Worm (Caenorhabditis elegans): ENCODE results near the gene srh-141.

srh-141 gene

DNA sequence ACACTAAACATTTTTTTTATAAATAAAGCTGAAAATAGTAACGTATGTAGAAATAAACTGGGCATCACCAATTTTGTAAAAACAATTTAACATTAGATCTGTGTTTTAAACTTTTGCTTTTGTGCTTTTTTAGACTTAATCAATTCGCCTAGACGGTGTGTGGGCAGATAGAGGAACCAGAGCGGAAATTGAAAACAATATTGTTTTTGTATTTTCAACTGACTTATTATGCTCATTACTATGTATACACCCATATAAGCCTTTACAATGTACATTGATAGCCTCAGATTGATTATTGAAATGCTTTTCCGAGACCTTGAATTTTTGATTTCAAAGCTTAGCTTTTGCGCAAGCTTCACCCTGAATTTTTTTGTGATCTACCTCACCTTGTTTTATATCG is 13.8 kb upstream of the srh-141 start, which contains the start of gene str-73:
Gene str-73, plus strand, starts transcription at position 301 of the 400 bp plus-strand sequence.
- TF ChIP-seq nhr-23 (tag; optimal IDR thresholded peaks at IDR 0.05) = no peak
- no peak for TF ChIP-seq nhr-28 (tag; optimal IDR thresholded peaks at IDR 0.05)
- TF ChIP-seq nhr-12 (tag; optimal IDR thresholded peaks at IDR 0.05) = no peak
- no peak for TF ChIP-seq lsy-12 (tag; optimal IDR thresholded peaks at IDR 0.05)
- no peak for TF ChIP-seq ztf-11 (tag; optimal IDR thresholded peaks at IDR 0.05)
- no peak for TF ChIP-seq nfya-1 (tag; optimal IDR thresholded peaks at IDR 0.05; ENCODE audit: insufficient read depth)

DNA sequence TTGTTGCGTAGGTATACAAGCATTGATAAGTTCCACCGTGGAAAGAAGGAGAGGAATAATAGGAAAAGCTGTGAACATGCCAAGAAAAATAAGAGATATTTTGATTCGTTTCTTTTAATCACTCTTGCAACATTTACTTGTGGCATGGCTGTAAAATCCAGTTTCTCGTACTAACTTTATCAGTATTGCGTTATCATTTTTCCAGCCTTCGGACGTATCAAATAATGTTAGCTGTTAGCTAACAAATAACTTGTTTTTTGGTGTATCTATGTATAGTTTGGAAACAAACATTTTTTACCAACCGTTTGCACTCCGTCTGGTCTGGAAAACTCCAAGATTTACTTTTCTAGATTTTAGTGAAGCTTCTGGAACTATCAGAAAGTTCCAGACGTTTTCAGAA is 10.3 kb upstream of the srh-141 start, which contains the start of gene clec-234:
Gene clec-234, minus strand, starts transcription at position 101 of the 400 bp plus-strand sequence.
- TF ChIP-seq pha-4 (tag; optimal IDR thresholded peaks at IDR 0.05) = no peak
- no peak for TF ChIP-seq elt-2 (tag; optimal IDR thresholded peaks at IDR 0.05)
- no peak for TF ChIP-seq nhr-12 (tag; optimal IDR thresholded peaks at IDR 0.05)
- TF ChIP-seq snpc-4 (tag; optimal IDR thresholded peaks at IDR 0.05) = no peak
- no peak for TF ChIP-seq mml-1 (tag; optimal IDR thresholded peaks at IDR 0.05)
- no peak for TF ChIP-seq nhr-28 (tag; optimal IDR thresholded peaks at IDR 0.05)
- no peak for TF ChIP-seq nhr-77 (tag; optimal IDR thresholded peaks at IDR 0.05)
- no peak for TF ChIP-seq sea-2 (GFP tag; optimal IDR thresholded peaks at IDR 0.05)
- no peak for TF ChIP-seq ceh-9 (tag; optimal IDR thresholded peaks at IDR 0.05)
- no peak for TF ChIP-seq ztf-11 (tag; optimal IDR thresholded peaks at IDR 0.05)
- TF ChIP-seq unc-62 (GFP tag; optimal IDR thresholded peaks at IDR 0.05) = no peak
- TF ChIP-seq egl-27 (tag; optimal IDR thresholded peaks at IDR 0.05) = no peak
- TF ChIP-seq zag-1 (tag; optimal IDR thresholded peaks at IDR 0.05) = no peak
- TF ChIP-seq nhr-25 (tag; optimal IDR thresholded peaks at IDR 0.05) = no peak

DNA sequence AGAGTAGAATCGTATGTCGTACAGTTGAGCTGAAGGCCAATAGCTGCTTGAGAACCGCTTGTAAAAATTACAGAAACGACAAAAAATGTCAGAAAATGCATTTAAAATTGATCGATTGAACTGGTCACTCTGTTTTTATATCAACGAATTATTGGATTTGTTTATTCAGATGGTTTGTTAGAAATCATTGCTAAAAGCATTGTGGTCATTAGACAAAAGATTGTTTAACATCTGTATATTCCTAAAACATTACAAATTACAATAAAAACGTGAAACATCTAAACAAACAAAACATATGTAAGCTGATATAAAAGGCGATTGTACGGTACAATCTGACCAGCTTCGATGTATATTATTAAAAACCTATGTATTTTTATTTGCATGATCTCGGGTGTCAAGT is 8.2 kb upstream of the srh-141 start, which contains the start of the genes F26D2.13 and F26D2.14:
Gene F26D2.13, minus strand, starts transcription at position 101 of the 400 bp plus-strand sequence.
Gene F26D2.14, plus strand, starts transcription at position 346 of the 400 bp plus-strand sequence.
- TF ChIP-seq nhr-67 (tag; optimal IDR thresholded peaks at IDR 0.05) = no peak
- TF ChIP-seq mml-1 (tag; optimal IDR thresholded peaks at IDR 0.05) = no peak
- no peak for TF ChIP-seq pha-4 (tag; optimal IDR thresholded peaks at IDR 0.05)
- TF ChIP-seq ztf-11 (tag; optimal IDR thresholded peaks at IDR 0.05) = no peak
- TF ChIP-seq fkh-10 (GFP tag; optimal IDR thresholded peaks at IDR 0.05) = no peak
- TF ChIP-seq nhr-23 (tag; optimal IDR thresholded peaks at IDR 0.05) = no peak

DNA sequence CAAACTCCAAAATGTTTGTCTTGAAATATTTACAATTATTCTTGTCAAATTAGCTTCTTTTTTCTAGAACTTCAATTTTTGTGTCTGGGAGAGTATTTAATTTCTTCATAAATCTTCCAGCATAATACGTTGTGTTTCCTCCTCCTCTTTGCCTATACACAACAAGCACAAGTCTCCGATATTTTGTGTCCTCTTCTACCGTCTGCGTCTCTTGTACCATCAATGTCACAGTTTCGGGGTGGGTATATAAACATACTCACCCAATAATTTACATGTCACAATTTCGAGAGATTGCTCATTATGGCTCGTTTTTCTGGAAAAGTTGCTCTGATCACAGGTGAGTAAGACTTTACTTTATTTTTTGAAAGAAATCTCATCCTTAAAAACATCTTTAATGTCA is 6.2 kb upstream of the srh-141 start, which contains the start of gene F26D2.15:
Gene F26D2.15, plus strand, starts transcription at position 301 of the 400 bp plus-strand sequence.
- no peak for TF ChIP-seq elt-3 (tag; optimal IDR thresholded peaks at IDR 0.05)
- no peak for TF ChIP-seq lin-15B (tag; optimal IDR thresholded peaks at IDR 0.05)
- no peak for TF ChIP-seq ama-1 (optimal IDR thresholded peaks at IDR 0.05)
- no peak for TF ChIP-seq lin-39 (tag; optimal IDR thresholded peaks at IDR 0.05)
- no peak for TF ChIP-seq ceh-82 (tag; optimal IDR thresholded peaks at IDR 0.05)
- no peak for TF ChIP-seq egl-5 (tag; optimal IDR thresholded peaks at IDR 0.05)
- TF ChIP-seq ztf-11 (tag; optimal IDR thresholded peaks at IDR 0.05) = no peak
- TF ChIP-seq zag-1 (tag; optimal IDR thresholded peaks at IDR 0.05) = no peak
- no peak for TF ChIP-seq nhr-25 (tag; optimal IDR thresholded peaks at IDR 0.05)
- TF ChIP-seq ztf-4 (tag; optimal IDR thresholded peaks at IDR 0.05) = no peak
- TF ChIP-seq fkh-10 (GFP tag; optimal IDR thresholded peaks at IDR 0.05) = no peak
- no peak for TF ChIP-seq eor-1 (tag; optimal IDR thresholded peaks at IDR 0.05)
- no peak for TF ChIP-seq mml-1 (tag; optimal IDR thresholded peaks at IDR 0.05)
- TF ChIP-seq elt-1 (tag; optimal IDR thresholded peaks at IDR 0.05) = no peak
- no peak for TF ChIP-seq nhr-12 (tag; optimal IDR thresholded peaks at IDR 0.05)
- TF ChIP-seq nhr-67 (tag; optimal IDR thresholded peaks at IDR 0.05) = no peak
- TF ChIP-seq unc-39 (tag; optimal IDR thresholded peaks at IDR 0.05) = no peak

DNA sequence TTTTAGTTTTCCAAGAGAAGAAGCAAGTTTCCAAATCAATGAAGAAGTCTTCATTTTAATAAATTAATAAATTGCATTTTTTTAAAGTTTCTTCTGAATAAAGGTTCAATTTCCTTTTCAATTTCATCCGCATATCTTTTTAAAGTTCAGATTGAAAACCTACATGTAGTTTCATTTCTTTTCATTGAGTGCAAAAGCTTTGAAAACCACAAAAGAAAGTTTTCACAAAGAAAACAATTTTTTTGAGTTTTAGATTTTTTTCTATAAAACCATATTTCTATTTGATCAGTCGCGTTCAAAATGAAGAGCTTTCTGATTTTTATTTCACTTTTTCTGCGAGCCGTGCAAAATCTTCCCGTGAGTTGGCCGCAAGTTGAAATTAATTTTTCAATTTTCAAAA is 1.9 kb downstream of the srh-141 start, which contains the start of gene T08G3.6:
Gene T08G3.6, plus strand, starts transcription at position 301 of the 400 bp plus-strand sequence.
- TF ChIP-seq nhr-67 (tag; optimal IDR thresholded peaks at IDR 0.05) (no peak), lin-15B (tag; optimal IDR thresholded peaks at IDR 0.05) (no peak), daf-12 (tag; optimal IDR thresholded peaks at IDR 0.05) (no peak), R02D3.7 (tag; optimal IDR thresholded peaks at IDR 0.05) (no peak), nhr-43 (tag; optimal IDR thresholded peaks at IDR 0.05; ENCODE audit: poor library complexity, severe bottlenecking) (no peak), egl-5 (tag; optimal IDR thresholded peaks at IDR 0.05) (no peak), mdl-1 (tag; optimal IDR thresholded peaks at IDR 0.05) (no peak), unc-62 (GFP tag; optimal IDR thresholded peaks at IDR 0.05) (no peak), pqm-1 (tag; optimal IDR thresholded peaks at IDR 0.05) (no peak), unc-39 (tag; optimal IDR thresholded peaks at IDR 0.05) (no peak), lsy-12 (tag; optimal IDR thresholded peaks at IDR 0.05) (no peak), nhr-25 (tag; optimal IDR thresholded peaks at IDR 0.05) (no peak), ztf-11 (tag; optimal IDR thresholded peaks at IDR 0.05) (no peak), ceh-28 (tag; optimal IDR thresholded peaks at IDR 0.05) (no peak), nhr-76 (tag; optimal IDR thresholded peaks at IDR 0.05) (no peak), ceh-82 (tag; optimal IDR thresholded peaks at IDR 0.05) (no peak), ceh-16 (tag; optimal IDR thresholded peaks at IDR 0.05) (no peak)

Measured in whole organism, L3 larva.